Worm (Caenorhabditis elegans): ENCODE measurements around the gene unc-76.

The unc-76 gene

ce11 chrV:15071015-15071810 is at the start of gene unc-76 (continued):
- no peak for TF ChIP-seq unc-62 (GFP tag; optimal IDR thresholded peaks at IDR 0.05)
- peak; percentile 95 for TF ChIP-seq fkh-8 (tag; optimal IDR thresholded peaks at IDR 0.05)
- peak; percentile 36 for TF ChIP-seq blmp-1 (tag; optimal IDR thresholded peaks at IDR 0.05)
- peak; percentile 76 to 80 for TF ChIP-seq efl-1 (optimal IDR thresholded peaks at IDR 0.05)
- TF ChIP-seq efl-1 (GFP tag; optimal IDR thresholded peaks at IDR 0.05 in 1 of 2), result peak; percentile 52 to 94
- TF ChIP-seq lin-14 (GFP tag; optimal IDR thresholded peaks at IDR 0.05), result peak; percentile 99
- peak; percentile 29 for TF ChIP-seq lin-15B (tag; optimal IDR thresholded peaks at IDR 0.05)
- TF ChIP-seq vab-15 (tag; optimal IDR thresholded peaks at IDR 0.05), result no peak
- peak; percentile 68 for TF ChIP-seq isw-1 (GFP tag; IDR thresholded peaks at IDR 0.05)
- TF ChIP-seq ceh-82 (tag; optimal IDR thresholded peaks at IDR 0.05), result peak; percentile 49 to 84 (median 70)
- no peak; the same call in 1 of the 2 replicates for TF ChIP-seq ceh-88 (GFP tag; IDR thresholded peaks at IDR 0.05)
- peak in 1 of 2 experiments; percentile 58 for TF ChIP-seq ztf-11 (tag; optimal IDR thresholded peaks at IDR 0.05)
- peak; percentile 41 for TF ChIP-seq aly-2 (tag; optimal IDR thresholded peaks at IDR 0.05)
- peak; percentile 80 for TF ChIP-seq irx-1 (tag; optimal IDR thresholded peaks at IDR 0.05)
- TF ChIP-seq snpc-4 (tag; optimal IDR thresholded peaks at IDR 0.05), result peak; percentile 40
- TF ChIP-seq nhr-90 (tag; optimal IDR thresholded peaks at IDR 0.05; ENCODE audit: poor library complexity), result peak; percentile 13

DNA sequence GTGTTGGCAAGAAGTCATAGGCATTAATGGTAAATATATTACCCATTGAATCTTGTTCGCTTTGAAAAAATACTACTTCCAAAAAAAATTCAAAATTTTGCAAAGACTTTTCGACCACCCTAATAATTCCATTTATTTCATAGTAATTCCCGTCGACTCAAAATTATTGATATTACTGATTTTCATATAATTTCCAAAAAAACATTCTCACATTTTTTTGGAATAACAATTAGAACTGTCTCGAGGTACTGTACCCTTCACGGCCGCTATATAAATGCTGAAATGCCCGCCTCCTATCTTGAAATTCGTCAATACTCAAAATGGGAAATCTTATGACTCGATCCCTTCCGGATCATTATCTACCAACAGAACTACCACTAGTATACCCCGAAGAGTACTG is 48.0 kb upstream of the unc-76 start, which contains the start of gene F14H8.4:
Gene F14H8.4 (plus strand): TSS at position 301 of the 400 bp plus-strand sequence.
- TF ChIP-seq elt-2 (tag; optimal IDR thresholded peaks at IDR 0.05) (no peak), ceh-8 (GFP tag; optimal IDR thresholded peaks at IDR 0.05) (peak; percentile 58)

- TF ChIP-seq ceh-82 (tag; optimal IDR thresholded peaks at IDR 0.05), result no peak
- TF ChIP-seq egl-13 (tag; optimal IDR thresholded peaks at IDR 0.05), result no peak
- no peak for TF ChIP-seq unc-62 (GFP tag; optimal IDR thresholded peaks at IDR 0.05)
- no peak for TF ChIP-seq elt-3 (tag; optimal IDR thresholded peaks at IDR 0.05)
- TF ChIP-seq unc-30 (tag; optimal IDR thresholded peaks at IDR 0.05), result no peak
- peak; percentile 43 for TF ChIP-seq swsn-7 (tag; optimal IDR thresholded peaks at IDR 0.05)
- TF ChIP-seq nhr-77 (tag; optimal IDR thresholded peaks at IDR 0.05), result no peak
- TF ChIP-seq nhr-20 (tag; optimal IDR thresholded peaks at IDR 0.05), result peak; percentile 35
- no peak for TF ChIP-seq lsy-2 (tag; optimal IDR thresholded peaks at IDR 0.05)
- peak; percentile 69 for TF ChIP-seq nhr-19 (GFP tag; conservative IDR thresholded peaks at IDR 0.05)
- TF ChIP-seq efl-1 (optimal IDR thresholded peaks at IDR 0.05), result peak in 1 of 2 experiments; percentile 22
- TF ChIP-seq efl-1 (GFP tag; optimal IDR thresholded peaks at IDR 0.05 in 1 of 2), result no peak
- peak; percentile 78 for TF ChIP-seq nhr-85 (tag)
- no peak for TF ChIP-seq mef-2 (tag; optimal IDR thresholded peaks at IDR 0.05)
- peak in 1 of 2 experiments; percentile 7 for TF ChIP-seq lin-35 (GFP tag; optimal IDR thresholded peaks at IDR 0.05)
- TF ChIP-seq zip-4 (GFP tag; optimal IDR thresholded peaks at IDR 0.05), result no peak
- TF ChIP-seq nhr-90 (tag; optimal IDR thresholded peaks at IDR 0.05; ENCODE audit: poor library complexity), result peak; percentile 77
- TF ChIP-seq rnt-1 (tag; optimal IDR thresholded peaks at IDR 0.05), result peak; percentile 22
- TF ChIP-seq nhr-76 (tag; optimal IDR thresholded peaks at IDR 0.05), result no peak
- peak; percentile 49; the same call in 1 of the 2 replicates for TF ChIP-seq grh-1 (GFP tag; IDR thresholded peaks at IDR 0.05)
- TF ChIP-seq C34B4.2 (tag; optimal IDR thresholded peaks at IDR 0.05), result no peak
- peak in 1 of 3 experiments; percentile 12 for TF ChIP-seq dpl-1 (GFP tag; optimal IDR thresholded peaks at IDR 0.05)
- peak; percentile 55 for TF ChIP-seq nhr-47 (tag; optimal IDR thresholded peaks at IDR 0.05)
- TF ChIP-seq snpc-4 (tag; optimal IDR thresholded peaks at IDR 0.05), result peak; percentile 97
- TF ChIP-seq fkh-8 (tag; optimal IDR thresholded peaks at IDR 0.05), result no peak
- TF ChIP-seq hlh-17 (GFP tag; optimal IDR thresholded peaks at IDR 0.05; ENCODE audit: borderline replicate concordance), result no peak
Observed at ce11 chrV:15028896-15029519, 42.6 kb upstream of the unc-76 start, which contains the start of gene F14H8.8. TSS of gene F14H8.8 (plus strand) at chrV:15029469.
